Worm (Caenorhabditis elegans) whole organism, L4 larva: Measurements from ENCODE around the gene F15A4.5.

ENCODE experiments used
- ces-1 ChIP-seq: fragments of 150-350 bp; sonication (generic microtip); optimal IDR thresholded peaks from 4 replicates; lab custom pipeline; 2014; ENCODE audit warnings: missing biosample characterization, missing genetic modification reagents, missing genetic modification characterization
- egl-43 ChIP-seq: fragments of 200-800 bp; sonication (Bioruptor generic); IDR thresholded peaks from 2 replicates; pipeline ENCODE4 v1.3.6; 2022; ENCODE audit warnings: missing genetic modification reagents, missing genetic modification characterization, missing compliant biosample characterization
- nhr-6 ChIP-seq: fragments of 150-350 bp; optimal IDR thresholded peaks from 2 replicates; lab custom pipeline; 2014; ENCODE audit warnings: missing biosample characterization, missing genetic modification characterization
- nhr-76 ChIP-seq: fragments of 150-350 bp; optimal IDR thresholded peaks from 2 replicates; lab custom pipeline; 2014; ENCODE audit warnings: missing biosample characterization, missing genetic modification characterization
- snpc-1.2 ChIP-seq: fragments of 200-800 bp; sonication (Bioruptor generic); IDR thresholded peaks from 2 replicates; pipeline ENCODE4 v1.3.6; 2022; ENCODE audit warnings: missing genetic modification reagents, missing genetic modification characterization, missing compliant biosample characterization
- snpc-4 ChIP-seq: fragments of 150-350 bp; optimal IDR thresholded peaks from 2 replicates; lab custom pipeline; 2014; ENCODE audit warnings: missing biosample characterization, missing genetic modification characterization

ce11 chrII:12506511-12506910, 35.5 kb upstream of the F15A4.5 start:
- TF ChIP-seq nhr-76 (tag; lab: Kevin White, UChicago) (no peak), snpc-1.2 (no peak), nhr-6 (no peak), egl-43 (GFP tag; lab: Robert Waterston, UW) (no peak), ces-1 (GFP tag; lab: Kevin White, UChicago) (no peak), snpc-4 (no peak)
